Worm (Caenorhabditis elegans) whole organism, dauer: ENCODE measurements around the gene C52G5.2.

Experiments
- unc-62 ChIP-seq: sonication (generic microtip); optimal IDR thresholded peaks from 2 replicates; lab custom pipeline; 2017; ENCODE audit warnings: missing biosample characterization, missing genetic modification reagents, missing genetic modification characterization

The C52G5.2 gene

ce11 chrX:12875649-12876048, 32.5 kb downstream of the C52G5.2 start:
- TF ChIP-seq unc-62, result no peak

- TF ChIP-seq unc-62, result no peak
Observed at ce11 chrX:12876795-12877530, 33.9 kb downstream of the C52G5.2 start, which contains the start of gene bcat-1. Gene bcat-1 (plus strand): TSS chrX:12877480.

ce11 chrX:12877930-12878329, 34.8 kb downstream of the C52G5.2 start:
- no peak for TF ChIP-seq unc-62

ce11 chrX:12881174-12881573, 38.1 kb downstream of the C52G5.2 start:
- TF ChIP-seq unc-62, result no peak

- no peak for TF ChIP-seq unc-62
Observed at ce11 chrX:12884873-12885272, 41.8 kb downstream of the C52G5.2 start, which contains the start of gene gpc-1. Gene gpc-1 (minus strand): TSS chrX:12884989.

- TF ChIP-seq unc-62, result no peak
Observed at ce11 chrX:12889837-12890449, 46.8 kb downstream of the C52G5.2 start.
